Fruit fly (Drosophila melanogaster): ENCODE data around the gene CG11560.

- no peak for TF ChIP-seq Myc (optimal IDR thresholded peaks at IDR 0.05)
- no peak for TF ChIP-seq psq (optimal IDR thresholded peaks at IDR 0.05)
These were observed 23.9 kb upstream of the CG11560 start for dm6 chr3L:12095960-12096359.

Measured in Kc167 (cell line).